Fruit fly (Drosophila melanogaster) whole organism, embryonic: ENCODE results near the gene CG14327.

Experiments
- Bdp1 ChIP-seq: fragments of 200-800 bp; sonication (Bioruptor generic); optimal IDR thresholded peaks from 3 replicates; lab custom pipeline; 2016; ENCODE audit warnings: missing biosample characterization, missing genetic modification characterization
- Blimp-1 ChIP-seq: fragments of 200-800 bp; sonication (Bioruptor generic); optimal IDR thresholded peaks from 3 replicates; lab custom pipeline; 2018; ENCODE audit warnings: missing biosample characterization, missing genetic modification characterization, mild to moderate bottlenecking, moderate library complexity, missing genetic modification reagents
- Bteb2 ChIP-seq: fragments of 200-800 bp; sonication (Bioruptor generic); optimal IDR thresholded peaks from 2 replicates; lab custom pipeline; 2016; ENCODE audit warnings: missing biosample characterization, missing genetic modification characterization
- CG10147 ChIP-seq: fragments of 200-800 bp; sonication (Bioruptor generic); optimal IDR thresholded peaks from 2 replicates; lab custom pipeline; 2019; ENCODE audit warnings: missing biosample characterization, mild to moderate bottlenecking, missing genetic modification characterization, moderate library complexity
- CG10274 ChIP-seq: fragments of 200-800 bp; sonication (Bioruptor generic); optimal IDR thresholded peaks from 3 replicates; lab custom pipeline; 2017; ENCODE audit warnings: missing biosample characterization, mild to moderate bottlenecking, missing genetic modification characterization
- CG12659 ChIP-seq: fragments of 200-800 bp; sonication (Bioruptor generic); optimal IDR thresholded peaks from 3 replicates; lab custom pipeline; 2017; ENCODE audit warnings: mild to moderate bottlenecking, missing biosample characterization, missing genetic modification reagents, missing genetic modification characterization
- CG13287 ChIP-seq: fragments of 200-800 bp; sonication (Bioruptor generic); IDR thresholded peaks from 2 replicates; pipeline ENCODE4 v1.3.6; 2022; ENCODE audit warnings: missing biosample characterization, missing genetic modification characterization; ENCODE audit not compliant: partially characterized antibody
- CG14965 ChIP-seq: fragments of 200-800 bp; sonication (Bioruptor generic); optimal IDR thresholded peaks from 2 replicates; lab custom pipeline; 2016; ENCODE audit warnings: missing biosample characterization, missing genetic modification characterization, borderline replicate concordance
- CG17359 ChIP-seq: fragments of 200-800 bp; sonication (Bioruptor generic); optimal IDR thresholded peaks from 3 replicates; lab custom pipeline; 2018; ENCODE audit warnings: missing biosample characterization, mild to moderate bottlenecking, missing genetic modification characterization, moderate library complexity
- CG17385 ChIP-seq: fragments of 200-800 bp; sonication (Bioruptor generic); optimal IDR thresholded peaks from 3 replicates; lab custom pipeline; 2018; ENCODE audit warnings: missing biosample characterization, mild to moderate bottlenecking, missing genetic modification characterization
- CG18262 ChIP-seq: fragments of 200-800 bp; optimal IDR thresholded peaks from 3 replicates; lab custom pipeline; 2019; ENCODE audit warnings: missing biosample characterization, mild to moderate bottlenecking, missing genetic modification characterization, moderate library complexity
- CG2129 ChIP-seq: fragments of 200-800 bp; sonication (Bioruptor generic); IDR thresholded peaks from 2 replicates; pipeline ENCODE4 v1.3.6; 2022; ENCODE audit warnings: missing biosample characterization, missing genetic modification characterization; ENCODE audit not compliant: partially characterized antibody
- CG3163 ChIP-seq: fragments of 200-800 bp; sonication (Bioruptor generic); optimal IDR thresholded peaks from 3 replicates; lab custom pipeline; 2016; ENCODE audit warnings: missing biosample characterization, missing genetic modification characterization
- CG3407 ChIP-seq: fragments of 200-800 bp; sonication (Bioruptor generic); optimal IDR thresholded peaks from 2 replicates; lab custom pipeline; 2018; ENCODE audit warnings: missing biosample characterization, mild to moderate bottlenecking, missing genetic modification characterization
- CG3838 ChIP-seq: fragments of 200-800 bp; sonication (Bioruptor generic); optimal IDR thresholded peaks from 3 replicates; lab custom pipeline; 2016; ENCODE audit warnings: missing biosample characterization, missing genetic modification characterization
- CG6654 ChIP-seq: fragments of 200-800 bp; sonication (Bioruptor generic); optimal IDR thresholded peaks from 2 replicates; lab custom pipeline; 2017; ENCODE audit warnings: missing biosample characterization, mild to moderate bottlenecking, missing genetic modification characterization
- CG7745 ChIP-seq: fragments of 200-800 bp; sonication (Bioruptor generic); optimal IDR thresholded peaks from 2 replicates; lab custom pipeline; 2018; ENCODE audit warnings: missing biosample characterization, mild to moderate bottlenecking, missing genetic modification characterization, moderate library complexity
- CG7963 ChIP-seq: fragments of 200-800 bp; sonication (Bioruptor generic); IDR thresholded peaks from 3 replicates; pipeline ENCODE4 v1.3.6; 2022; ENCODE audit warnings: missing biosample characterization, missing genetic modification characterization; ENCODE audit not compliant: partially characterized antibody
- CG8944 ChIP-seq: fragments of 200-800 bp; sonication (Bioruptor generic); optimal IDR thresholded peaks from 3 replicates; lab custom pipeline; 2016; ENCODE audit warnings: missing biosample characterization, missing genetic modification characterization
- CG9215 ChIP-seq: fragments of 200-800 bp; sonication (Bioruptor generic); IDR thresholded peaks from 2 replicates; pipeline ENCODE4 v1.3.6; 2022; ENCODE audit warnings: missing biosample characterization, missing genetic modification characterization
- Dll ChIP-seq: fragments of 200-800 bp; sonication (Bioruptor generic); IDR thresholded peaks from 4 replicates; pipeline ENCODE4 v1.3.6; 2022; ENCODE audit warnings: missing biosample characterization, missing genetic modification characterization; ENCODE audit not compliant: partially characterized antibody
- Dref ChIP-seq: fragments of 200-800 bp; sonication (Bioruptor generic); IDR thresholded peaks from 2 replicates; pipeline ENCODE4 v1.3.6; 2022; ENCODE audit warnings: missing biosample characterization, missing genetic modification characterization
- Drgx ChIP-seq: fragments of 200-800 bp; sonication (Bioruptor generic); IDR thresholded peaks from 2 replicates; pipeline ENCODE4 v1.3.6; 2022; ENCODE audit warnings: missing biosample characterization, missing genetic modification characterization
- Eip74EF ChIP-seq, 2 experiments: fragments of 200-800 bp in 1 of 2; fragments of >200 bp in 1 of 2; sonication (Bioruptor generic) in 1 of 2; optimal IDR thresholded peaks; 2 replicates each; lab custom pipeline; 2017 to 2019; ENCODE audit warnings: missing biosample characterization in 2 of 2, missing genetic modification characterization in 2 of 2, mild to moderate bottlenecking in 1 of 2, moderate library complexity in 1 of 2
- Ets65A ChIP-seq: fragments of 200-800 bp; sonication (Bioruptor generic); peaks from one replicate; lab custom pipeline; 2016; ENCODE audit warnings: missing biosample characterization, missing genetic modification characterization
- Ets97D ChIP-seq: fragments of 200-800 bp; sonication (Bioruptor generic); optimal IDR thresholded peaks from 3 replicates; lab custom pipeline; 2016; ENCODE audit warnings: missing biosample characterization, missing genetic modification characterization
- HLH4C ChIP-seq: fragments of 200-800 bp; sonication (Bioruptor generic); IDR thresholded peaks from 3 replicates; pipeline ENCODE4 v1.3.6; 2022; ENCODE audit warnings: missing biosample characterization, missing genetic modification characterization; ENCODE audit not compliant: partially characterized antibody
- PHDP ChIP-seq: fragments of 200-800 bp; sonication (Bioruptor generic); optimal IDR thresholded peaks from 3 replicates; lab custom pipeline; 2018; ENCODE audit warnings: missing biosample characterization, mild to moderate bottlenecking, missing genetic modification characterization, moderate library complexity
- Pdp1 ChIP-seq, 2 experiments: fragments of 200-800 bp; sonication (Bioruptor generic); optimal IDR thresholded peaks; 3 replicates each; lab custom pipeline; 2016; ENCODE audit warnings: missing biosample characterization in 2 of 2, missing genetic modification characterization in 2 of 2, mild to moderate bottlenecking in 1 of 2, moderate library complexity in 1 of 2
- amos ChIP-seq: fragments of 200-800 bp; sonication (Bioruptor generic); IDR thresholded peaks from 2 replicates; pipeline ENCODE4 v1.3.6; 2022; ENCODE audit warnings: missing biosample characterization, missing genetic modification characterization; ENCODE audit not compliant: partially characterized antibody
- chinmo ChIP-seq: fragments of 200-800 bp; sonication (Bioruptor generic); IDR thresholded peaks from 4 replicates; pipeline ENCODE4 v1.3.6; 2022; ENCODE audit warnings: missing biosample characterization, missing genetic modification characterization; ENCODE audit not compliant: partially characterized antibody
- crp ChIP-seq, 2 experiments: fragments of 200-800 bp; sonication (Bioruptor generic); optimal IDR thresholded peaks; 2 replicates in 1 of 2; 3 replicates in 1 of 2; lab custom pipeline; 2017; ENCODE audit warnings: missing biosample characterization in 2 of 2, missing genetic modification characterization in 2 of 2, mild to moderate bottlenecking in 1 of 2, moderate library complexity in 1 of 2
- disco-r ChIP-seq: fragments of 200-800 bp; sonication (Bioruptor generic); optimal IDR thresholded peaks from 2 replicates; lab custom pipeline; 2016; ENCODE audit warnings: missing biosample characterization, missing genetic modification characterization
- eve ChIP-seq, 2 experiments: fragments of >200 bp; optimal IDR thresholded peaks; 2 replicates each; lab custom pipeline; 2017; ENCODE audit warnings: missing biosample characterization in 2 of 2, missing genetic modification characterization in 2 of 2
- fu2 ChIP-seq: fragments of 200-800 bp; sonication (Bioruptor generic); optimal IDR thresholded peaks from 2 replicates; lab custom pipeline; 2016; ENCODE audit warnings: missing biosample characterization, missing genetic modification characterization
- hbn ChIP-seq: fragments of 200-800 bp; sonication (Bioruptor generic); IDR thresholded peaks from 2 replicates; pipeline ENCODE4 v1.3.6; 2022; ENCODE audit warnings: missing biosample characterization, missing genetic modification characterization; ENCODE audit not compliant: partially characterized antibody
- knrl ChIP-seq: fragments of 200-800 bp; sonication (Bioruptor generic); IDR thresholded peaks from 3 replicates; pipeline ENCODE4 v1.3.6; 2022; ENCODE audit warnings: missing biosample characterization, missing genetic modification characterization; ENCODE audit not compliant: partially characterized antibody
- lov ChIP-seq, 2 experiments: fragments of 200-800 bp in 1 of 2; fragments of >200 bp in 1 of 2; sonication (Bioruptor generic) in 1 of 2; IDR thresholded peaks in 1 of 2; optimal IDR thresholded peaks in 1 of 2; 2 replicates in 1 of 2; 3 replicates in 1 of 2; pipeline versions ENCODE4 v1.3.6 to Lab custom; 2017 to 2022; ENCODE audit warnings: missing biosample characterization in 1 of 2, missing genetic modification characterization in 1 of 2
- oc ChIP-seq: fragments of 200-800 bp; sonication (Bioruptor generic); optimal IDR thresholded peaks from 2 replicates; lab custom pipeline; 2018; ENCODE audit warnings: missing biosample characterization, mild to moderate bottlenecking, missing genetic modification characterization, moderate library complexity
- sens ChIP-seq: fragments of 200-800 bp; sonication (Bioruptor generic); peaks from one replicate; lab custom pipeline; 2016; ENCODE audit warnings: missing biosample characterization, missing genetic modification characterization
- slp2 ChIP-seq: fragments of 200-800 bp; sonication (Bioruptor generic); optimal IDR thresholded peaks from 2 replicates; lab custom pipeline; 2016; ENCODE audit warnings: missing biosample characterization, missing genetic modification characterization
- sna ChIP-seq: fragments of 200-800 bp; sonication (Bioruptor generic); IDR thresholded peaks from 2 replicates; pipeline ENCODE4 v1.3.6; 2022; ENCODE audit warnings: missing biosample characterization, missing genetic modification characterization; ENCODE audit not compliant: partially characterized antibody
- so ChIP-seq: fragments of 200-800 bp; sonication (Bioruptor generic); IDR thresholded peaks from 3 replicates; pipeline ENCODE4 v1.3.6; 2022; ENCODE audit warnings: missing biosample characterization, missing genetic modification characterization
- ssp ChIP-seq: fragments of 200-800 bp; sonication (Bioruptor generic); IDR thresholded peaks from 2 replicates; pipeline ENCODE4 v1.3.6; 2022; ENCODE audit warnings: missing biosample characterization, missing genetic modification characterization
- stwl ChIP-seq: fragments of 200-800 bp; sonication (Bioruptor generic); optimal IDR thresholded peaks from 3 replicates; lab custom pipeline; 2018; ENCODE audit warnings: missing biosample characterization, mild to moderate bottlenecking, missing genetic modification characterization, moderate library complexity
- tll ChIP-seq, 2 experiments: fragments of 200-800 bp in 1 of 2; fragments of >200 bp in 1 of 2; sonication (Bioruptor generic) in 1 of 2; optimal IDR thresholded peaks; 2 replicates each; lab custom pipeline; 2017 to 2019; ENCODE audit warnings: missing biosample characterization in 2 of 2, missing genetic modification characterization in 2 of 2, mild to moderate bottlenecking in 1 of 2, moderate library complexity in 1 of 2
- tna ChIP-seq: fragments of 200-800 bp; sonication (Bioruptor generic); IDR thresholded peaks from 2 replicates; pipeline ENCODE4 v1.3.6; 2022; ENCODE audit warnings: missing biosample characterization, missing genetic modification characterization; ENCODE audit not compliant: partially characterized antibody
- tx ChIP-seq: fragments of 200-800 bp; sonication (Bioruptor generic); optimal IDR thresholded peaks from 2 replicates; lab custom pipeline; 2016; ENCODE audit warnings: missing biosample characterization, missing genetic modification characterization

CG14327 gene

dm6 chr3R:17617976-17618308 is 4.4 kb downstream of the CG14327 start (continued):
- no peak for TF ChIP-seq so (GFP tag; lab: Robert Waterston, UW)
- TF ChIP-seq CG14965 (GFP tag; lab: Kevin White, UChicago) = no peak
- TF ChIP-seq Bdp1 = peak; percentile 99
- TF ChIP-seq CG2129 (GFP tag; lab: Robert Waterston, UW) = peak; percentile 21; the same call in 1 of the 2 replicates
- no peak for TF ChIP-seq crp (GFP tag; optimal IDR thresholded peaks at IDR 0.05; lab: Kevin White, UChicago)
- TF ChIP-seq CG18262 (tag; lab: Kevin White, UChicago) = peak; percentile 10
- peak; percentile 78; the same call in 1 of the 2 replicates for TF ChIP-seq sna
- no peak for TF ChIP-seq CG17359 (tag; lab: Kevin White, UChicago)
- peak; percentile 76; the same call in 2 of the 3 replicates for TF ChIP-seq knrl (GFP tag; lab: Robert Waterston, UW)
- TF ChIP-seq sens (GFP tag; lab: Kevin White, UChicago) = peak; percentile 57
- peak; percentile 47; the same call in 1 of the 2 replicates for TF ChIP-seq hbn (GFP tag; lab: Robert Waterston, UW)
- no peak for TF ChIP-seq CG6654 (GFP tag; lab: Kevin White, UChicago)
- TF ChIP-seq Bteb2 (GFP tag; lab: Kevin White, UChicago) = no peak
- no peak for TF ChIP-seq PHDP
- no peak for TF ChIP-seq slp2
- no peak for TF ChIP-seq Ets65A (GFP tag; lab: Kevin White, UChicago)
- TF ChIP-seq tna (GFP tag; lab: Robert Waterston, UW) = peak; percentile 90
- TF ChIP-seq CG7745 = peak; percentile 32
- peak; percentile 82 for TF ChIP-seq amos
- TF ChIP-seq ssp (GFP tag; lab: Robert Waterston, UW) = no peak
- peak; percentile 84 for TF ChIP-seq CG7963 (GFP tag; lab: Robert Waterston, UW)
- peak in 1 of 2 experiments; percentile 38 for TF ChIP-seq Eip74EF (GFP tag; optimal IDR thresholded peaks at IDR 0.05; lab: Kevin White, UChicago)
- no peak for TF ChIP-seq Blimp-1 (GFP tag; lab: Kevin White, UChicago)
- TF ChIP-seq CG13287 (GFP tag; lab: Robert Waterston, UW) = peak; percentile 42; the same call in 1 of the 2 replicates
- no peak for TF ChIP-seq tx (GFP tag; lab: Kevin White, UChicago)
- TF ChIP-seq chinmo (GFP tag; lab: Robert Waterston, UW) = peak; percentile 68; the same call in 1 of the 4 replicates
- no peak for TF ChIP-seq fu2
- TF ChIP-seq Dref = no peak
- no peak for TF ChIP-seq oc (tag; lab: Kevin White, UChicago)
- no peak for TF ChIP-seq stwl (tag; lab: Kevin White, UChicago)
- TF ChIP-seq CG3163 = no peak
- peak; percentile 79; the same call in 2 of the 3 replicates for TF ChIP-seq HLH4C
- TF ChIP-seq CG9215 (GFP tag; lab: Robert Waterston, UW) = no peak
- TF ChIP-seq tll (GFP tag; optimal IDR thresholded peaks at IDR 0.05; lab: Kevin White, UChicago) = no peak
- TF ChIP-seq disco-r (GFP tag; lab: Kevin White, UChicago) = no peak
- TF ChIP-seq CG3838 (GFP tag; lab: Kevin White, UChicago) = no peak
- TF ChIP-seq Dll (GFP tag; lab: Robert Waterston, UW) = peak; percentile 73; the same call in 3 of the 4 replicates
- TF ChIP-seq Ets97D (GFP tag; lab: Kevin White, UChicago) = no peak
- peak; percentile 40 for TF ChIP-seq lov (optimal IDR thresholded peaks at IDR 0.05; lab: Kevin White, UChicago)
- TF ChIP-seq lov (GFP tag; IDR thresholded peaks at IDR 0.05; lab: Robert Waterston, UW) = no peak
- no peak for TF ChIP-seq CG10274 (GFP tag; lab: Kevin White, UChicago)
- TF ChIP-seq Drgx (GFP tag; lab: Robert Waterston, UW) = 0 out of 2 replicates have a peak, but pooled peaks have one; percentile 8
- peak in 1 of 2 experiments; percentile 55 for TF ChIP-seq Pdp1 (GFP tag; optimal IDR thresholded peaks at IDR 0.05; lab: Kevin White, UChicago)
- no peak for TF ChIP-seq CG3407 (GFP tag; lab: Kevin White, UChicago)
- TF ChIP-seq CG10147 (GFP tag; lab: Kevin White, UChicago) = no peak
- no peak for TF ChIP-seq CG8944 (GFP tag; lab: Kevin White, UChicago)
- TF ChIP-seq CG12659 (GFP tag; lab: Kevin White, UChicago) = no peak
- no peak for TF ChIP-seq CG17385
- no peak for TF ChIP-seq eve (GFP tag; optimal IDR thresholded peaks at IDR 0.05; lab: Kevin White, UChicago)
